Worm (Caenorhabditis elegans) whole organism, early embryonic: ENCODE results near the gene ZK1307.8.

Experiments
- B0310.2 ChIP-seq: sonication (generic microtip); optimal IDR thresholded peaks from 2 replicates; lab custom pipeline; 2016; ENCODE audit warnings: mild to moderate bottlenecking, missing genetic modification characterization, missing compliant biosample characterization
- F13C5.2 ChIP-seq: sonication (generic microtip); optimal IDR thresholded peaks from 2 replicates; lab custom pipeline; 2017; ENCODE audit warnings: mild to moderate bottlenecking, missing genetic modification characterization, inconsistent platforms, missing compliant biosample characterization
- aly-1 ChIP-seq: sonication (generic microtip); optimal IDR thresholded peaks from 2 replicates; lab custom pipeline; 2016; ENCODE audit warnings: missing genetic modification characterization, missing compliant biosample characterization
- ama-1 ChIP-seq: fragments of 150-350 bp; optimal IDR thresholded peaks from 2 replicates; lab custom pipeline; 2014
- ceh-36 ChIP-seq: sonication (generic microtip); optimal IDR thresholded peaks from 2 replicates; lab custom pipeline; 2016; ENCODE audit warnings: missing genetic modification characterization, inconsistent platforms, missing compliant biosample characterization
- flt-1 ChIP-seq: fragments of 200-800 bp; sonication (Bioruptor generic); IDR thresholded peaks from 2 replicates; pipeline ENCODE4 v1.3.6; 2022; ENCODE audit warnings: missing genetic modification characterization, missing compliant biosample characterization
- hmbx-1 ChIP-seq: sonication (generic microtip); optimal IDR thresholded peaks from 2 replicates; lab custom pipeline; 2016; ENCODE audit warnings: mild to moderate bottlenecking, missing genetic modification characterization, missing compliant biosample characterization
- hmg-4 ChIP-seq: fragments of 200-800 bp; sonication (Bioruptor generic); optimal IDR thresholded peaks from 2 replicates; lab custom pipeline; 2018; ENCODE audit warnings: mild to moderate bottlenecking, missing genetic modification characterization, missing compliant biosample characterization
- hnd-1 ChIP-seq: sonication (generic microtip); optimal IDR thresholded peaks from 2 replicates; lab custom pipeline; 2016; ENCODE audit warnings: missing genetic modification characterization, missing compliant biosample characterization
- pes-1 ChIP-seq: fragments of 200-800 bp; sonication (Bioruptor generic); IDR thresholded peaks from 2 replicates; pipeline ENCODE4 v1.3.6; 2022; ENCODE audit warnings: missing genetic modification reagents, missing genetic modification characterization, missing compliant biosample characterization
- scrt-1 ChIP-seq: fragments of 200-800 bp; sonication (Bioruptor generic); IDR thresholded peaks from 2 replicates; pipeline ENCODE4 v1.3.6; 2022; ENCODE audit warnings: missing genetic modification characterization, missing compliant biosample characterization
- tbx-11 ChIP-seq: fragments of 200-800 bp; sonication (Bioruptor generic); IDR thresholded peaks from 2 replicates; pipeline ENCODE4 v1.3.6; 2022; ENCODE audit warnings: missing genetic modification characterization, missing compliant biosample characterization
- tbx-37 ChIP-seq: fragments of 200-800 bp; sonication (Bioruptor generic); conservative IDR thresholded peaks from 2 replicates; pipeline ENCODE4 v1.3.6; 2022; ENCODE audit warnings: missing genetic modification reagents, missing genetic modification characterization, missing compliant biosample characterization

- TF ChIP-seq ama-1 (lab: Kevin White, UChicago): no peak
- TF ChIP-seq B0310.2 (tag; lab: Kevin White, UChicago): no peak
- TF ChIP-seq pes-1 (GFP tag; lab: Robert Waterston, UW): no peak
- TF ChIP-seq hmbx-1 (tag; lab: Kevin White, UChicago): no peak
- no peak for TF ChIP-seq ceh-36 (tag; lab: Kevin White, UChicago)
- TF ChIP-seq flt-1: no peak
- no peak for TF ChIP-seq hmg-4 (GFP tag; lab: Kevin White, UChicago)
- TF ChIP-seq hnd-1 (tag; lab: Kevin White, UChicago): no peak
- no peak for TF ChIP-seq aly-1 (tag; lab: Kevin White, UChicago)
- no peak for TF ChIP-seq tbx-11 (GFP tag; lab: Robert Waterston, UW)
- TF ChIP-seq F13C5.2: no peak
- TF ChIP-seq scrt-1: no peak
- TF ChIP-seq tbx-37 (GFP tag; lab: Robert Waterston, UW): no peak
Observed at ce11 chrII:9605954-9606353, 18.5 kb upstream of the ZK1307.8 start.
